Worm (Caenorhabditis elegans) whole organism, L4/young adult: Measurements from ENCODE around the gene nhr-26.
A peak's percentile ranks its signal among the peaks of the same experiment; 100 is the strongest.

Experiments used
- W03F9.2 ChIP-seq: fragments of 150-350 bp; optimal IDR thresholded peaks from 2 replicates; lab custom pipeline; 2014; ENCODE audit warnings: missing biosample characterization, missing genetic modification characterization
- dao-5 ChIP-seq: sonication (generic microtip); optimal IDR thresholded peaks from 2 replicates; lab custom pipeline; 2016; ENCODE audit warnings: missing genotype, missing genetic modification characterization, moderate library complexity, missing compliant biosample characterization
- him-1 ChIP-seq: sonication (generic microtip); optimal IDR thresholded peaks from 2 replicates; lab custom pipeline; 2016; ENCODE audit warnings: missing genotype, missing genetic modification reagents, missing genetic modification characterization, missing compliant biosample characterization

nhr-26 gene

DNA sequence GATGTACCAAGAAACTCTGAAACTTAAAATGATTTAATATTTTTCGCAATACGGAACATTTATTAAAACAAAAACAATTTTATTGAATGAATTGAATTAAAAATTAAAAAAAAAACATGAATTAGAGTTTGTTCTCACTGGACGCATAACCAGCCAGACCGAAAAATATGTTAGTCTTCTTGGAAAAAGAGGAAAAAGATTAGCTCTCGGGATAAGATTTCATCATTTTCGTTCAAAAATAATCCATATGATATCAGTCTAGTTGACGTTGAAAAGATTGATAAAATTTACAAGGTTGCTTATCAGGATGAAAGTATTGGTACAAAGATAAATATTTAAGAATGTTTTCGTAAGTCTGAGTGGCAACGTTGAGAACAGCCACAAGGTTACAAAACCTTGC is at the start of gene nhr-26:
Gene nhr-26, minus strand, starts transcription at position 10 of the 400 bp plus-strand sequence.
- no peak for TF ChIP-seq W03F9.2 (tag; lab: Kevin White, UChicago)
- TF ChIP-seq dao-5 (tag; lab: Kevin White, UChicago), result no peak
- no peak for TF ChIP-seq him-1

DNA sequence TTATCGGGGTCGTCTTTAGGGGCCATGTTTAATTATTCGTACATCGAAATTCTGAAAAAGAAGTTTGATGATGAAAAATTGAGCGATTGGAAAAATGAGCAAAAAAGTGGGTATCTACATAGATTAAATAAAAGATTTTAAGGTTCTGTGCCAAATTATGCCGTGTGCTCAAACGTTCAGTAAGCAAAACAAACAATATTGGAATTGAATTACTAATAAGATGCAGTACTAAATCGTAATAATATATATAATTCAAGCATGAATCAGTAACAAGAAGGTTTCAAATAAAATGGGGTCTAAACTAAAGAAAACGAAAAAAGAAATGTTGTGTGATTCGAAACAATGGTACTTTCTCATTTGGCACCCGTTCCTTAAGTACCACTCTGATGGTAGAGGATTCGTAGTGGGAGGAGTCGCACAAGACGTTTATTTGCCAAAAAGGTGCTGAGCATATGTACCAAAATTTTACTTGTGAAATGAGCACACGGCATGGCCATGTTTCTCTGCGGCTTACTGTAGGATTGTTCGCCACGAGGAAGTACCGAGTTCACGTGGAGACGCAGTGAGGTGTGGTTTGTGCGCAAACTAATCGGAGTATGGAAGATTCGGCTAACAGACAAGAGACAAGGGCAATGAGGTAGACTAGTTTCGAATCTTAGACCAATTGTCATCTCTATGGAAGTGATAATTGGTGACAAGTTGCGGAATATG is 49.4 kb upstream of the nhr-26 start, which contains the start of gene pgp-14:
Gene pgp-14, minus strand, starts transcription at position 51 of the 711 bp plus-strand sequence.
- TF ChIP-seq him-1 (no peak), W03F9.2 (tag; lab: Kevin White, UChicago) (no peak), dao-5 (tag; lab: Kevin White, UChicago) (no peak)

DNA sequence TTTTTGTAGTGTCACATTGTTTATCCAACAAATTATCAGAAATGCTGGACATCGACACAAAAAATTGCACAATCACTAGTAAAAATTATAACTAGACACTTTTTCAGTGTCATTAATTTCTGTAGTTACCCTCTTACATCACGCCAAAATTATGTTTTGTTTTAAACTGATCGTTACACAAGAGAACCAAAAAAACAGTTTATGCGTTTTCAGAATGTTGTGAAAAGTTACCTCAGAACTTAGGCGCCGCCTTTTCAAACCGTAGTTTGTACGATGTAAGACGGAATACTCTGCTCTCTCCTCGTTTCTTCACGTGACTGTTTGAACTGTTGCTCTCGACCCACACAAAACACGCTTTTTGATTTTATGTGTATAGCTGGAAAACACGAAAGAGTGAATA is 38.2 kb upstream of the nhr-26 start, which contains the start of gene pgp-13:
Gene pgp-13, plus strand, starts transcription at position 301 of the 400 bp plus-strand sequence.
- no peak for TF ChIP-seq dao-5 (tag; lab: Kevin White, UChicago)
- no peak for TF ChIP-seq him-1
- TF ChIP-seq W03F9.2 (tag; lab: Kevin White, UChicago), result no peak

DNA sequence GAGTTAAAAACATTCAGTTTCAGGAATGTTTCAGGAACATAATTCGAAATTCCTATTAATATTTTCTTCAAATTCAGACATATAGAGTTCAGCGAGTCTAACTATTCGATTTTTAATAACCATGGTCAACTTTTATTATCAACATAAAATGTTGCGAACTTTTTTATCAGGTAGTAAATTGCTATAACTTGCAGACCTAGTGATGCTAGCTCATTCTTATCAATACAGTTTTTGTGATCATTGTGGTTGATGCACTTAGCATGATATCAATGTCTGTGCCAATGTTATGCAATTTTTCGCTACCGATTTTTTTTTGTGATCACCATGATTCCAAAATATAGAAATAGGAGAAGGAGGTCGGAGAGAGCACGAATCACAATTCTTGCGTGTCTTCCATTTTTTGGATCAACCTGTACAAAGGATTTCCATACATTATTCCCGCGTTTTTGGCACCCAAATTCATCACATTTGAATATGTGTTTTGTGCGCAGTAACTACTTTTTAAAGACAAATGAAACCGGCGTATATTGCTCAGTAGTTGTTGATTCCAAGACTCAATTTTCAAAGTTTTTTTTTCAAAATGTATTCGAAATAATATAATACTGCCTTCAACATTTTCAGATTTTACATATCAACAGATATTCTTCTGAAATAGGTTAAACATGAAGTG is 31.1 kb upstream of the nhr-26 start, which contains the start of gene pgp-12:
Gene pgp-12, plus strand, starts transcription at position 620 of the 670 bp plus-strand sequence.
- TF ChIP-seq dao-5 (tag; lab: Kevin White, UChicago) (no peak), him-1 (no peak), W03F9.2 (tag; lab: Kevin White, UChicago) (no peak)

DNA sequence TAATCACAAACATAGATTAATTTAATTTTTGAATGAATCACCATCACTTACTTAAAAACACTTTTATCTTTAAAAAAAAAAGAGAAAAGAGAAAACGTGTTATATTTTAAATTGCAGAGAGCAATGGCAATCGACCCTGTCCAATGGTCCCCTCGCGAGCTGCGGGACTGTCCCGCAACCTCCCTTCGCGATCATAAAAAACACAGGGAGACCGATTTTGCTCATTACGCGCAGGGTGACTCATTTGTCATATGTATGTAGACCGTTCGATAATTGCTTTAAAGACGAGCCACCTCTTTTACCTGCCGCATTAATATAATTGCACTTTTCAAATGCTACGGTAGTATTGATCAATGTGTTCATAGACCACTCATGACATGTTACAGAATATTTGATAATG is 29.8 kb upstream of the nhr-26 start:
- TF ChIP-seq dao-5 (tag; lab: Kevin White, UChicago), result no peak
- TF ChIP-seq W03F9.2 (tag; lab: Kevin White, UChicago), result no peak
- no peak for TF ChIP-seq him-1

ce11 chrX:12726129-12726528 is 25.9 kb upstream of the nhr-26 start:
- TF ChIP-seq W03F9.2 (tag; lab: Kevin White, UChicago), result no peak
- TF ChIP-seq him-1, result no peak
- no peak for TF ChIP-seq dao-5 (tag; lab: Kevin White, UChicago)

DNA sequence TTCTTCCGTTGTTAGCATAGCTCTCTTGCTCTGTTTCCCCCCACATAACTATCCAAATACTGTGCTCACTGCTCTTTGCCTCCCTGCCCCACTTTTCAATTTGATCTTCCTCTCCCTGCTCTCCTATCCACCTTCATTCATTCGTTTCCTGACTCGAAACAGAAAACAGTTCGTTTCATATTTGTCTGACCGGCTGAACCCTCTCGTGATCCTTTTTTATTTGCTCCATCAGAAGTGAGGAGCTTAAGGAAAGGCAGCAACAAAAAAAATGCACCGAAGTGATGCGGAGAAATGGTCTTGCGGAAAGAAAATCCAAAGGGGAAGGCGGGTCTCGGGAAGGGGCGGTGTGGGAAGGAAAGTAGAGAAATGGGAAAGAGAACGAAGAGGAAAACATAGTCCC is 21.2 kb upstream of the nhr-26 start:
- TF ChIP-seq W03F9.2 (tag; lab: Kevin White, UChicago), result no peak
- TF ChIP-seq dao-5 (tag; lab: Kevin White, UChicago), result no peak
- no peak for TF ChIP-seq him-1

ce11 chrX:12713014-12713413 is 12.7 kb upstream of the nhr-26 start:
- TF ChIP-seq W03F9.2 (tag; lab: Kevin White, UChicago) (no peak), dao-5 (tag; lab: Kevin White, UChicago) (no peak), him-1 (no peak)

DNA sequence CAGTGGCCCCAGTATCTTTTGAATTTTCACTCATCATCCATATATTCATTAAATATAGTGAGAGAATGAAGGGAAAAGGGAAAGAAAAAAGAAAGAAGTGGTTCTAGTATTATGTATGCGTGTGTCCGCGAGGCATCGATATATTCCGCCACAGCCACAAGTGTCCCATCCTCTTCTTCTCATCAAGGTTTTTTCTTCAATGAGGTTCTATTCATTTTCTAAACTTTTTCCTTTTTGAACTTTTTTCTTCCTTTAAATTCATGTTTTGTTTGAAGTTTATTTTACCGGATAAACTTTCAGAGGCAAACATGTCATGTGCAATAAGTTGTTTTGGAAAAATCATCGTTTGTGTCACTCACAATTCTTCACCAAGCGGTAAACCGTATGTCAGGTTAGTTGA is 12.1 kb upstream of the nhr-26 start, which contains the start of gene rgs-2:
Gene rgs-2, plus strand, starts transcription at position 301 of the 400 bp plus-strand sequence.
- no peak for TF ChIP-seq dao-5 (tag; lab: Kevin White, UChicago)
- TF ChIP-seq him-1, result no peak
- no peak for TF ChIP-seq W03F9.2 (tag; lab: Kevin White, UChicago)

ce11 chrX:12704721-12705120 is 4.5 kb upstream of the nhr-26 start, which contains the start of gene nhr-272:
TSS of gene nhr-272 (minus strand) at chrX:12704821.
- TF ChIP-seq dao-5 (tag; lab: Kevin White, UChicago), result no peak
- no peak for TF ChIP-seq him-1
- TF ChIP-seq W03F9.2 (tag; lab: Kevin White, UChicago), result no peak

DNA sequence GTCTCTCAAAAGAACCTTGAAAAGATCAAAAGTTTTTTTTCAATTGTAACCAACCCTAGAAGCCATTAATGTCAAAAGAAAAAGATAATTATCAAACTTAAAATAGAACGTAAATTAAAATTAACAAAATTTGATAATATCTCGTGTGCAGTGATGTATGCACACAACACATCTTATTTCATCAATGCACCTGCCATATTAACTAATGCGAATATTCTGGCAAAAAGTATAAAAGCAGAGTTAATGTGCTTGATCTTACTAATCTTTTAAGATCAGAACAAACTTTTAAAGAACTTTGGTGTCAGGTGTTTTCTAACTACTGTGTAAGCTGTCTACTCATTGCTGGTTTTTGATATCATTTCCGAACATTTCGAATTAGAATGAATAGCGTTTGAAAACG is 2.4 kb upstream of the nhr-26 start:
- TF ChIP-seq dao-5 (tag; lab: Kevin White, UChicago) (no peak), W03F9.2 (tag; lab: Kevin White, UChicago) (no peak), him-1 (no peak)

DNA sequence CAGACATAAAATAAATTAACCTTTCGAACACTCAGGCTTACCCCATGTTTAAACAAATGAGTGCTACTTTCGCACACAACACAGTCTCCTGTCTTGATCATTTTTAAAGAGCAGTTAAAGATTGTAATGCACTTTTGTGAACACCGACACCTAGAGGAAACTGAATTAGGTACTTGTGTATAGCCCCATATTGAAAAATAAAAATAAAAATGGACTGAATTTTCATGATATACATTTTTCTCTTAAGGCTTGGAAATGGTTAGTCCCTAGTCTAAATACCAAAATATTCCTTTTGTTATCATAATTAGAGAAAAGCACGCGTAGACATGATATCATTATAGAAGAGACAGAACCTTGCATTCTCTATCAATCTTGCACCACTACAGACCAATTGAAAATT is 1.7 kb upstream of the nhr-26 start, which contains the start of gene nhr-214:
Gene nhr-214, minus strand, starts transcription at position 101 of the 400 bp plus-strand sequence.
- TF ChIP-seq dao-5 (tag; lab: Kevin White, UChicago), result no peak
- no peak for TF ChIP-seq him-1
- no peak for TF ChIP-seq W03F9.2 (tag; lab: Kevin White, UChicago)

DNA sequence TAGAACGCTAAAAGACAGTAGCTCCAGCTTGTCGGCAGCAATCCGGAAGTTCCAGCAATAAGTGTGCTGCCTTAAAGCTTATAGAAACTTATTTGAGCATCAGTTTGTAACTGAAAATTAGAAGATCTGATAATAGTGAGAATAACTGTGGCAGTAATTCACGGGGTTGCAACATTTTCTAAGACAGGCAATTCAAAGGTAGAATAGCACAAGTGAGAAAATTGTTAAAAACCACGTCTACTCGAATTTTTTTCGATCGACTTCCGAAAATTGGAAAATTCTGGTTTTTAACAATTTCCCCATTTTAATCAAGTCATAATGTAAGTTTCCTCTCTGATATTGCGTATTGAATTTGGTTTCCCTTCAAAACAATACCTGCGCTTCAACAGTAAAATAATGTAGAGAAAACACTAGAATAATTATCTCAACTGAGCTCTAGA is 7.1 kb downstream of the nhr-26 start:
- TF ChIP-seq dao-5 (tag; lab: Kevin White, UChicago) (no peak), W03F9.2 (tag; lab: Kevin White, UChicago) (no peak), him-1 (peak; percentile 13)
